Worm (Caenorhabditis elegans) whole organism, L3 larva: ENCODE results near the gene let-716.

ENCODE experiments used
- ZK546.5 ChIP-seq: sonication (generic microtip); optimal IDR thresholded peaks from 2 replicates; lab custom pipeline; 2017; ENCODE audit warnings: missing biosample characterization, missing genetic modification characterization
- ceh-28 ChIP-seq: fragments of 150-350 bp; optimal IDR thresholded peaks from 2 replicates; lab custom pipeline; 2014; ENCODE audit warnings: missing biosample characterization, missing genetic modification reagents, missing genetic modification characterization
- jun-1 ChIP-seq: fragments of 150-350 bp; optimal IDR thresholded peaks from 2 replicates; lab custom pipeline; 2014; ENCODE audit warnings: missing biosample characterization, missing genetic modification reagents, missing genetic modification characterization

DNA sequence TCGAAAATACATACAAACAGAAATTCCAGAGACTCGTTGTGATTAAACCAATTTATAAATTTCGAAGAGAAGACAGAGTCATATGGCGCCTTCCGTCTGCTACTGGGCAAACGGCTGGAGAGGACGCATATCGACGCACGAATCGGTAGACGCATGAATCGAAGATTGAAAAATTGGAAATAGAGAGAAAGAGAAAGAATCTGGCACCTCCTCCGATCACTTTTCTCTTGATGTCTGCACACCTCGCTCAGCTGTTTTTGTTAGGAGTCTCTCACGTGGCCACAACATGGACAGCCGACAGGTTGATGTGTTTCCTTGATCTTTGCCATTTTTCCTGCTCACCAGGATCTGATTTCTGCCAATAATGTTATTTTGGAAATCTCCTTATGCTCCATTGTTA, 23.2 kb upstream of the let-716 start:
- no peak for TF ChIP-seq ZK546.5 (tag; lab: Kevin White, UChicago)
- TF ChIP-seq jun-1 (tag; lab: Kevin White, UChicago): no peak
- TF ChIP-seq ceh-28: no peak
